Worm (Caenorhabditis elegans): ENCODE results near the gene kin-18.

DNA sequence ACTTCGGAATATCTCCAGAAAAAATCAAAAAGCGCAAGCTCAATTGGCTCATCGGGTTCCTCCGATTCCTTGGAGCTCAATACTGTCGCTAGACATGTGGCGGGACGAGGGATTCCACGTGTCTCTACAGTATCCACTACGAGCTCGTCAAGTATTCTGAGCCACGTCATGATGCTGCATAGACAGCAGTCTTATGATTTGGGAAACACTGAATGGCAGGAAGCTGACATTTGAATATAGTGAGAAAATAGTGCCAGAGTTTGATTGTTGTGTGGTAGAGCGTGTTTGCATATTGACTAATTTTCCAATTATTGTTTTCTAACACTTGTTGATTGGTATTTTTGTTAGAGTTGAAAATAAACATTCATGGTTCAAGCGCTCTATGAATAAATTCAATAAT lies 45.0 kb downstream of the kin-18 start:
- TF ChIP-seq aly-2 (tag; optimal IDR thresholded peaks at IDR 0.05) = no peak
- no peak for TF ChIP-seq swsn-7 (tag; optimal IDR thresholded peaks at IDR 0.05)
- TF ChIP-seq ceh-8 (GFP tag; optimal IDR thresholded peaks at IDR 0.05) = no peak
